Worm (Caenorhabditis elegans) whole organism, young adult: ENCODE results near the gene asps-1.

ENCODE experiments used
- K11D2.4 ChIP-seq: fragments of 200-800 bp; sonication (Bioruptor generic); IDR thresholded peaks from 2 replicates; pipeline ENCODE4 v1.3.6; 2022; ENCODE audit warnings: missing genetic modification reagents, missing genetic modification characterization, missing compliant biosample characterization
- T26A5.8 ChIP-seq: sonication (generic microtip); optimal IDR thresholded peaks from 2 replicates; lab custom pipeline; 2016; ENCODE audit warnings: missing genetic modification characterization, missing compliant biosample characterization
- Y56A3A.18 ChIP-seq: fragments of 200-800 bp; sonication (Bioruptor generic); IDR thresholded peaks from 2 replicates; pipeline ENCODE4 v1.3.6; 2022; ENCODE audit warnings: missing genetic modification reagents, missing genetic modification characterization, missing compliant biosample characterization
- aptf-2 ChIP-seq: fragments of 200-800 bp; sonication (Bioruptor generic); conservative IDR thresholded peaks from 2 replicates; pipeline ENCODE4 v1.3.6; 2022; ENCODE audit warnings: missing genetic modification reagents, missing genetic modification characterization, missing compliant biosample characterization
- attf-3 ChIP-seq: fragments of 200-800 bp; sonication (Bioruptor generic); conservative IDR thresholded peaks from 2 replicates; pipeline ENCODE4 v1.3.6; 2022; ENCODE audit warnings: missing genetic modification reagents, missing genetic modification characterization, missing compliant biosample characterization
- attf-6 ChIP-seq: fragments of 200-800 bp; sonication (Bioruptor generic); IDR thresholded peaks from 2 replicates; pipeline ENCODE4 v1.3.6; 2022; ENCODE audit warnings: missing genetic modification reagents, missing genetic modification characterization, missing compliant biosample characterization
- hrde-1 ChIP-seq: sonication (generic microtip); optimal IDR thresholded peaks from 2 replicates; lab custom pipeline; 2016; ENCODE audit warnings: missing genetic modification characterization, mild to moderate bottlenecking, missing compliant biosample characterization, moderate library complexity, missing genotype, missing genetic modification reagents, borderline replicate concordance
- mes-4 ChIP-seq: sonication (generic microtip); optimal IDR thresholded peaks from 2 replicates; lab custom pipeline; 2016; ENCODE audit warnings: missing genotype, missing genetic modification characterization, missing compliant biosample characterization
- unc-62 ChIP-seq: fragments of 150-350 bp; optimal IDR thresholded peaks from 2 replicates; lab custom pipeline; 2014; ENCODE audit warnings: missing biosample characterization, missing genetic modification reagents, missing genetic modification characterization
- ztf-26 ChIP-seq: sonication (generic microtip); optimal IDR thresholded peaks from 2 replicates; lab custom pipeline; 2017; ENCODE audit warnings: missing genetic modification characterization, missing compliant biosample characterization

DNA sequence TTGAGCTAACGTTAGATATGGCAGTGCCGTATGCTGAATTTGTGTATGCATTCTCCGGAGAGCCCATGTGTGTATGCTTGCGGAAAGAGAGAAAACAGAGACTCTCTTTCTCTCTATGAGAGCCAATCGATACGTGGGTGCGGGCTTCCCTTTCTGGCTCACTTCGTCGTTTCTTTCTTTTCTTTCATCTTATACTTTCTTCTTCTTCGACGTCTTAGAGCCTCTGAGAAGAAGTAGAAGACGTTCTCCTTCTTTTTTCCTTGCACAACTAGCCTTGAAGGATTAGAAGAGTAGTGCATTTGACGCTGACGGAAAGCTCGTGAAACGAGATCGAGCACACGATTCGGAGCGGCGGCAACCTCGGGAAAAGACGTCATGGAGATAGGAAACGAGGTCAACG, 43.4 kb downstream of the asps-1 start:
- TF ChIP-seq hrde-1 (tag; lab: Kevin White, UChicago) (no peak), T26A5.8 (tag; lab: Kevin White, UChicago) (no peak), ztf-26 (tag; lab: Kevin White, UChicago) (no peak), K11D2.4 (GFP tag; lab: Robert Waterston, UW) (no peak), unc-62 (GFP tag; lab: Kevin White, UChicago) (no peak), mes-4 (no peak), Y56A3A.18 (GFP tag; lab: Robert Waterston, UW) (no peak), attf-6 (GFP tag; lab: Robert Waterston, UW) (no peak), aptf-2 (GFP tag; lab: Robert Waterston, UW) (no peak), attf-3 (no peak)
